Fruit fly (Drosophila melanogaster) whole organism, wandering third instar larva: Measurements from ENCODE around the gene CG46313.

Experiments used
- Dfd ChIP-seq: fragments of >200 bp; optimal IDR thresholded peaks from 2 replicates; lab custom pipeline; 2017; ENCODE audit warnings: missing biosample characterization, missing genetic modification characterization
- Hnf4 ChIP-seq: fragments of 200-800 bp; sonication (Bioruptor generic); optimal IDR thresholded peaks from 2 replicates; lab custom pipeline; 2016; ENCODE audit warnings: missing biosample characterization, mild to moderate bottlenecking, missing genetic modification characterization
- N ChIP-seq: fragments of >200 bp; optimal IDR thresholded peaks from 2 replicates; lab custom pipeline; 2018; ENCODE audit warnings: missing biosample characterization, missing external identifiers, missing genetic modification characterization

DNA sequence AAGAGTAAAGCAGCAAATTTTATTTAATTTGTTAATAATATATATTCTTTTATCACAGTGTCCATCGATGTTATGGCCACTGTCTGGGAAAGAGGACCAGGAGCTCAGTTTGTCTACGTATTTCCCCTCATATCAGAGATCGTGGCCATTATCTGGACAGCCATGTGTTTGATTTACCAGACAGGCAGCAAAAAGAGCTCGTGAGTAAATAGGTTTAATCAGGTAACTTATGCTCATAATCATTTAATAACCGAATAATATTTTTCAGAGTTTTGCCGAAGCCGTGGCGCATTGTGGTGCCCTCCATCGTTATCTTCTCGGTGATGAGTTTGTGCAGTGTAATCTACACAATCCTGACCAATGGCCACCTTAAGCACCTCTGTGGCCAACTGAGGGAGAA, 6.1 kb downstream of the CG46313 start:
- TF ChIP-seq Hnf4 (no peak), N (GFP tag; lab: Kevin White, UChicago) (no peak), Dfd (GFP tag; lab: Kevin White, UChicago) (no peak)
